Fruit fly (Drosophila melanogaster) whole organism, embryonic: Measurements from ENCODE around the gene P58IPK.
A peak's percentile ranks its signal among the peaks of the same experiment; 100 is the strongest.

Experiments used
- Bteb2 ChIP-seq: fragments of 200-800 bp; sonication (Bioruptor generic); optimal IDR thresholded peaks from 2 replicates; lab custom pipeline; 2016; ENCODE audit warnings: missing biosample characterization, missing genetic modification characterization
- CG10462 ChIP-seq: fragments of 200-800 bp; sonication (Bioruptor generic); optimal IDR thresholded peaks from 2 replicates; lab custom pipeline; 2016; ENCODE audit warnings: missing biosample characterization, missing genetic modification characterization
- CG11085 ChIP-seq: fragments of 200-800 bp; sonication (Bioruptor generic); IDR thresholded peaks from 2 replicates; pipeline ENCODE4 v1.3.6; 2022; ENCODE audit warnings: missing biosample characterization, missing genetic modification characterization
- CG11093 ChIP-seq: fragments of 200-800 bp; sonication (Bioruptor generic); IDR thresholded peaks from 3 replicates; pipeline ENCODE4 v1.3.6; 2022; ENCODE audit warnings: missing biosample characterization, missing genetic modification characterization
- CG11560 ChIP-seq: fragments of 200-800 bp; sonication (Bioruptor generic); IDR thresholded peaks from 3 replicates; pipeline ENCODE4 v1.3.6; 2022; ENCODE audit warnings: missing biosample characterization, missing genetic modification characterization
- CG11695 ChIP-seq: fragments of 200-800 bp; sonication (Bioruptor generic); IDR thresholded peaks from 3 replicates; pipeline ENCODE4 v1.3.6; 2022; ENCODE audit warnings: missing biosample characterization, missing genetic modification characterization
- CG2120 ChIP-seq: fragments of 200-800 bp; sonication (Bioruptor generic); optimal IDR thresholded peaks from 3 replicates; lab custom pipeline; 2016; ENCODE audit warnings: missing biosample characterization, missing genetic modification characterization
- CG2199 ChIP-seq: fragments of 200-800 bp; sonication (Bioruptor generic); IDR thresholded peaks from 3 replicates; pipeline ENCODE4 v1.3.6; 2022; ENCODE audit warnings: missing biosample characterization, missing genetic modification characterization
- CG2712 ChIP-seq: fragments of 200-800 bp; optimal IDR thresholded peaks from 3 replicates; lab custom pipeline; 2019; ENCODE audit warnings: missing biosample characterization, mild to moderate bottlenecking, missing genetic modification characterization, moderate library complexity
- CG3163 ChIP-seq: fragments of 200-800 bp; sonication (Bioruptor generic); optimal IDR thresholded peaks from 3 replicates; lab custom pipeline; 2016; ENCODE audit warnings: missing biosample characterization, missing genetic modification characterization
- CG43689 ChIP-seq: fragments of 200-800 bp; sonication (Bioruptor generic); IDR thresholded peaks from 2 replicates; pipeline ENCODE4 v1.3.6; 2022; ENCODE audit warnings: missing biosample characterization, missing genetic modification characterization
- CG6765 ChIP-seq: fragments of 200-800 bp; sonication (Bioruptor generic); optimal IDR thresholded peaks from 3 replicates; lab custom pipeline; 2017; ENCODE audit warnings: missing biosample characterization, mild to moderate bottlenecking, missing genetic modification characterization
- CG7372 ChIP-seq: fragments of 200-800 bp; sonication (Bioruptor generic); IDR thresholded peaks from 2 replicates; pipeline ENCODE4 v1.3.6; 2022; ENCODE audit warnings: missing biosample characterization, missing genetic modification characterization
- CG7839 ChIP-seq: fragments of 200-800 bp; sonication (Bioruptor generic); optimal IDR thresholded peaks from 3 replicates; lab custom pipeline; 2018; ENCODE audit warnings: missing biosample characterization, mild to moderate bottlenecking, missing genetic modification characterization, moderate library complexity
- CG7963 ChIP-seq: fragments of 200-800 bp; sonication (Bioruptor generic); IDR thresholded peaks from 3 replicates; pipeline ENCODE4 v1.3.6; 2022; ENCODE audit warnings: missing biosample characterization, missing genetic modification characterization; ENCODE audit not compliant: partially characterized antibody
- CG7987 ChIP-seq: fragments of 200-800 bp; sonication (Bioruptor generic); optimal IDR thresholded peaks from 2 replicates; lab custom pipeline; 2018; ENCODE audit warnings: missing biosample characterization, mild to moderate bottlenecking, missing genetic modification characterization, moderate library complexity
- CG8765 ChIP-seq: fragments of 200-800 bp; sonication (Bioruptor generic); IDR thresholded peaks from 2 replicates; pipeline ENCODE4 v1.3.6; 2022; ENCODE audit warnings: missing biosample characterization, missing genetic modification characterization
- CG9215 ChIP-seq: fragments of 200-800 bp; sonication (Bioruptor generic); IDR thresholded peaks from 2 replicates; pipeline ENCODE4 v1.3.6; 2022; ENCODE audit warnings: missing biosample characterization, missing genetic modification characterization
- Camta ChIP-seq: fragments of 200-800 bp; sonication (Bioruptor generic); optimal IDR thresholded peaks from 2 replicates; lab custom pipeline; 2016; ENCODE audit warnings: missing biosample characterization, missing genetic modification characterization
- Chrac-16 ChIP-seq: fragments of 200-800 bp; sonication (Bioruptor generic); optimal IDR thresholded peaks from 3 replicates; lab custom pipeline; 2016; ENCODE audit warnings: missing biosample characterization, missing genetic modification characterization
- CoRest ChIP-seq: fragments of 200-800 bp; sonication (Bioruptor generic); optimal IDR thresholded peaks from 3 replicates; lab custom pipeline; 2018; ENCODE audit warnings: missing biosample characterization, mild to moderate bottlenecking, missing genetic modification characterization, moderate library complexity
- Dref ChIP-seq: fragments of 200-800 bp; sonication (Bioruptor generic); IDR thresholded peaks from 2 replicates; pipeline ENCODE4 v1.3.6; 2022; ENCODE audit warnings: missing biosample characterization, missing genetic modification characterization
- Hmr ChIP-seq: fragments of 200-800 bp; sonication (Bioruptor generic); optimal IDR thresholded peaks from 3 replicates; lab custom pipeline; 2017; ENCODE audit warnings: mild to moderate bottlenecking, missing biosample characterization, missing genetic modification reagents, missing genetic modification characterization
- Hr3 ChIP-seq: fragments of 200-800 bp; sonication (Bioruptor generic); optimal IDR thresholded peaks from 3 replicates; lab custom pipeline; 2016; ENCODE audit warnings: missing biosample characterization, missing genetic modification characterization
- Nf-YC ChIP-seq: fragments of 200-800 bp; optimal IDR thresholded peaks from 3 replicates; lab custom pipeline; 2019; ENCODE audit warnings: missing biosample characterization, mild to moderate bottlenecking, missing genetic modification characterization, moderate library complexity
- NfI ChIP-seq: fragments of 200-800 bp; sonication (Bioruptor generic); optimal IDR thresholded peaks from 3 replicates; lab custom pipeline; 2018; ENCODE audit warnings: missing biosample characterization, mild to moderate bottlenecking, missing genetic modification characterization, moderate library complexity
- Sox100B ChIP-seq: fragments of 200-800 bp; sonication (Bioruptor generic); optimal IDR thresholded peaks from 3 replicates; lab custom pipeline; 2018; ENCODE audit warnings: missing biosample characterization, mild to moderate bottlenecking, missing genetic modification characterization
- Sry-β ChIP-seq: fragments of 200-800 bp; sonication (Bioruptor generic); optimal IDR thresholded peaks from 2 replicates; lab custom pipeline; 2018; ENCODE audit warnings: missing biosample characterization, mild to moderate bottlenecking, missing genetic modification characterization, moderate library complexity
- Trl ChIP-seq, 3 experiments: fragments of >200 bp in 2 of 3; fragments of 200-800 bp in 1 of 3; sonication (Bioruptor generic) in 1 of 3; optimal IDR thresholded peaks; 2 replicates in 1 of 3; 3 replicates in 2 of 3; lab custom pipeline; 2016 to 2017; ENCODE audit warnings: missing biosample characterization in 1 of 3, missing genetic modification characterization in 1 of 3
- YL-1 ChIP-seq: fragments of 200-800 bp; sonication (Bioruptor generic); optimal IDR thresholded peaks from 3 replicates; lab custom pipeline; 2017; ENCODE audit warnings: missing biosample characterization, mild to moderate bottlenecking, missing genetic modification characterization
- bowl ChIP-seq: fragments of 200-800 bp; sonication (Bioruptor generic); IDR thresholded peaks from 2 replicates; pipeline ENCODE4 v1.3.6; 2022; ENCODE audit warnings: missing biosample characterization, missing genetic modification characterization
- exex ChIP-seq: fragments of 200-800 bp; sonication (Bioruptor generic); optimal IDR thresholded peaks from 4 replicates; lab custom pipeline; 2018; ENCODE audit warnings: missing biosample characterization, mild to moderate bottlenecking, missing genetic modification characterization, moderate library complexity
- gcm ChIP-seq: fragments of 200-800 bp; sonication (Bioruptor generic); optimal IDR thresholded peaks from 2 replicates; lab custom pipeline; 2019; ENCODE audit warnings: missing biosample characterization, mild to moderate bottlenecking, missing genetic modification characterization, moderate library complexity
- ham ChIP-seq: fragments of 200-800 bp; sonication (Bioruptor generic); IDR thresholded peaks from 2 replicates; pipeline ENCODE4 v1.3.6; 2022; ENCODE audit warnings: missing biosample characterization, missing genetic modification characterization
- insv ChIP-seq, 2 experiments: fragments of 200-800 bp; sonication (Bioruptor generic); optimal IDR thresholded peaks; 3 replicates each; lab custom pipeline; 2016 to 2018; ENCODE audit warnings: missing biosample characterization in 2 of 2, missing genetic modification characterization in 2 of 2
- jigr1 ChIP-seq: fragments of 200-800 bp; sonication (Bioruptor generic); IDR thresholded peaks from 3 replicates; pipeline ENCODE4 v1.3.6; 2022; ENCODE audit warnings: missing biosample characterization, missing genetic modification characterization
- kni ChIP-seq: fragments of 200-800 bp; sonication (Bioruptor generic); optimal IDR thresholded peaks from 3 replicates; lab custom pipeline; 2017; ENCODE audit warnings: mild to moderate bottlenecking, missing biosample characterization, missing genetic modification reagents, missing genetic modification characterization
- lmd ChIP-seq: fragments of 200-800 bp; sonication (Bioruptor generic); IDR thresholded peaks from 2 replicates; pipeline ENCODE4 v1.3.6; 2022; ENCODE audit warnings: missing biosample characterization, missing genetic modification characterization
- mirr ChIP-seq: fragments of 200-800 bp; sonication (Bioruptor generic); optimal IDR thresholded peaks from 3 replicates; lab custom pipeline; 2018; ENCODE audit warnings: missing biosample characterization, mild to moderate bottlenecking, missing genetic modification characterization
- oc ChIP-seq: fragments of 200-800 bp; sonication (Bioruptor generic); optimal IDR thresholded peaks from 2 replicates; lab custom pipeline; 2018; ENCODE audit warnings: missing biosample characterization, mild to moderate bottlenecking, missing genetic modification characterization, moderate library complexity
- peb ChIP-seq: fragments of 200-800 bp; sonication (Bioruptor generic); IDR thresholded peaks from 2 replicates; pipeline ENCODE4 v1.3.6; 2022; ENCODE audit warnings: missing biosample characterization, missing genetic modification characterization
- ro ChIP-seq: fragments of 200-800 bp; sonication (Bioruptor generic); IDR thresholded peaks from 2 replicates; pipeline ENCODE4 v1.3.6; 2022; ENCODE audit warnings: missing biosample characterization, missing genetic modification characterization
- sens ChIP-seq: fragments of 200-800 bp; sonication (Bioruptor generic); peaks from one replicate; lab custom pipeline; 2016; ENCODE audit warnings: missing biosample characterization, missing genetic modification characterization
- ssp ChIP-seq: fragments of 200-800 bp; sonication (Bioruptor generic); IDR thresholded peaks from 2 replicates; pipeline ENCODE4 v1.3.6; 2022; ENCODE audit warnings: missing biosample characterization, missing genetic modification characterization
- sug ChIP-seq: fragments of 200-800 bp; optimal IDR thresholded peaks from 2 replicates; lab custom pipeline; 2019; ENCODE audit warnings: missing biosample characterization, mild to moderate bottlenecking, missing genetic modification characterization, moderate library complexity
- tap ChIP-seq: fragments of 200-800 bp; optimal IDR thresholded peaks from 3 replicates; lab custom pipeline; 2019; ENCODE audit warnings: missing biosample characterization, mild to moderate bottlenecking, missing genetic modification characterization, moderate library complexity
- tna ChIP-seq: fragments of 200-800 bp; sonication (Bioruptor generic); IDR thresholded peaks from 2 replicates; pipeline ENCODE4 v1.3.6; 2022; ENCODE audit warnings: missing biosample characterization, missing genetic modification characterization; ENCODE audit not compliant: partially characterized antibody
- wek ChIP-seq: fragments of 200-800 bp; sonication (Bioruptor generic); optimal IDR thresholded peaks from 3 replicates; lab custom pipeline; 2018; ENCODE audit warnings: missing biosample characterization, mild to moderate bottlenecking, missing genetic modification characterization, moderate library complexity
- zen2 ChIP-seq: fragments of 200-800 bp; sonication (Bioruptor generic); IDR thresholded peaks from 3 replicates; pipeline ENCODE4 v1.3.6; 2022; ENCODE audit warnings: missing biosample characterization, missing genetic modification characterization; ENCODE audit not compliant: partially characterized antibody
- zfh1 ChIP-seq: fragments of 200-800 bp; sonication (Bioruptor generic); IDR thresholded peaks from 3 replicates; pipeline ENCODE4 v1.3.6; 2022; ENCODE audit warnings: missing biosample characterization, missing genetic modification characterization

The P58IPK gene

DNA sequence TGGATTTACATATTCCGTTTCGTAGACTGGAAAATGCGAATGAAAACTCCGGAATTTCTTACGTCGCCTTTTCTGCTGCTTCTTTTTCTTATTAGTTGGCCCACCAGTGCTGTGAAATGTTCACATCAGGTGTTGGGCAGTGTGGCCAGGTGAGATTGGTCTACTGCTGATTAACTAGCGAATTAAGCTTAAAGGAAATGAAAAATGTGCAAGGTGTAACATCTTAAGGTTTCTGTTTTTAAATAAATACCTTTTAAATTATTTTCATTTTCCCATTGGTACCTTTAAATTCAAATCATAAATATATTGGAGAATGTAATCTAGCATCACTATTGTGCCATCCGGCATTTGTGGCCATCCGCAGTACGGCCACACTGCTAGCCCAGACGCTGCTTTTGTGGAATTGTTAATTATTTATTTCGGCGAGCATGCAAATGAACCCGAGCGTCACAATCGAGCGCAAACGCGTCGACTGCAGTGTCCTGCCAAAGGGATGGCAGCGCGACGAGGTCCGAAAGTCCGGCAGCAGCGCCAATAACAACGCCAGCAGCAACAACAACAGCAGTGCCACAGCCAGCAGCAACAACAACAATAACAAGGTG, 27.2 kb upstream of the P58IPK start, which contains the start of the genes AP-1mu and MBD-like (continued):
- peak; percentile 4 for TF ChIP-seq CG7987
- peak; percentile 64 for TF ChIP-seq Hmr
- peak; percentile 44; the same call in 1 of the 3 replicates for TF ChIP-seq CG11093 (GFP tag; lab: Robert Waterston, UW)
- TF ChIP-seq CG11695 (GFP tag; lab: Robert Waterston, UW): no peak
- peak; percentile 66 for TF ChIP-seq CG9215 (GFP tag; lab: Robert Waterston, UW)
- no peak for TF ChIP-seq CG7963 (GFP tag; lab: Robert Waterston, UW)
- TF ChIP-seq CG11560 (tag; lab: Robert Waterston, UW): no peak
- no peak for TF ChIP-seq Trl (optimal IDR thresholded peaks at IDR 0.05; lab: Kevin White, UChicago)
- TF ChIP-seq Trl (GFP tag; optimal IDR thresholded peaks at IDR 0.05; lab: Kevin White, UChicago): peak; percentile 79
- no peak for TF ChIP-seq bowl (GFP tag; lab: Robert Waterston, UW)
- peak; percentile 52 for TF ChIP-seq Bteb2 (GFP tag; lab: Kevin White, UChicago)
- peak; percentile 72 for TF ChIP-seq NfI (GFP tag; lab: Kevin White, UChicago)
- TF ChIP-seq Nf-YC (tag; lab: Kevin White, UChicago): peak; percentile 62
- no peak for TF ChIP-seq wek
- TF ChIP-seq CG2712 (tag; lab: Kevin White, UChicago): peak; percentile 71
- TF ChIP-seq YL-1: peak; percentile 83
- no peak for TF ChIP-seq CG11085
- 0 out of 2 replicates have a peak, but pooled peaks have one; percentile 41 for TF ChIP-seq peb
- peak; percentile 92 for TF ChIP-seq sens (GFP tag; lab: Kevin White, UChicago)
- peak; percentile 49; the same call in 2 of the 3 replicates for TF ChIP-seq zfh1
- TF ChIP-seq mirr (GFP tag; lab: Kevin White, UChicago): no peak
- TF ChIP-seq ssp (GFP tag; lab: Robert Waterston, UW): peak; percentile 35; the same call in 1 of the 2 replicates
- TF ChIP-seq CoRest: peak; percentile 72
- TF ChIP-seq exex (tag; lab: Kevin White, UChicago): no peak
- TF ChIP-seq Dref (GFP tag; lab: Robert Waterston, UW): 0 out of 2 replicates have a peak, but pooled peaks have one; percentile 37
- no peak for TF ChIP-seq zen2
- peak; percentile 74 for TF ChIP-seq Camta
- TF ChIP-seq gcm: peak; percentile 38
- no peak for TF ChIP-seq jigr1
- no peak for TF ChIP-seq CG3163
- peak; percentile 68 to 97 for TF ChIP-seq insv (GFP tag; optimal IDR thresholded peaks at IDR 0.05; lab: Kevin White, UChicago)
- TF ChIP-seq CG7372: peak; percentile 60
- peak; percentile 65 for TF ChIP-seq Chrac-16 (GFP tag; lab: Kevin White, UChicago)
- no peak for TF ChIP-seq oc (tag; lab: Kevin White, UChicago)
- TF ChIP-seq CG2199 (GFP tag; lab: Robert Waterston, UW): no peak
- peak; percentile 43; the same call in 1 of the 2 replicates for TF ChIP-seq CG8765 (GFP tag; lab: Robert Waterston, UW)
- peak; percentile 33 for TF ChIP-seq CG6765
- peak; percentile 62 for TF ChIP-seq CG7839
- peak; percentile 86 for TF ChIP-seq CG2120 (GFP tag; lab: Kevin White, UChicago)
- no peak for TF ChIP-seq CG43689 (GFP tag; lab: Robert Waterston, UW)
- peak; percentile 41 for TF ChIP-seq CG10462 (GFP tag; lab: Kevin White, UChicago)
- TF ChIP-seq lmd (GFP tag; lab: Robert Waterston, UW): peak; percentile 60; the same call in 1 of the 2 replicates
- TF ChIP-seq Sry-β (GFP tag; lab: Kevin White, UChicago): peak; percentile 76
- TF ChIP-seq Sox100B (GFP tag; lab: Kevin White, UChicago): no peak
- TF ChIP-seq tap (tag; lab: Kevin White, UChicago): no peak
- peak; percentile 10 for TF ChIP-seq kni (GFP tag; lab: Kevin White, UChicago)
- peak; percentile 66 for TF ChIP-seq Hr3 (GFP tag; lab: Kevin White, UChicago)
- TF ChIP-seq tna: no peak
- peak; percentile 70 for TF ChIP-seq sug (tag; lab: Kevin White, UChicago)
- TF ChIP-seq ham (GFP tag; lab: Robert Waterston, UW): no peak
- no peak for TF ChIP-seq ro (GFP tag; lab: Robert Waterston, UW)
